Worm (Caenorhabditis elegans) whole organism, L1 larva: ENCODE measurements around the gene srx-112.

Experiments
- F16B12.6 ChIP-seq: fragments of 150-350 bp; optimal IDR thresholded peaks from 2 replicates; lab custom pipeline; 2014; ENCODE audit warnings: missing biosample characterization, missing genetic modification characterization
- Y116A8C.19 ChIP-seq: sonication (generic microtip); optimal IDR thresholded peaks from 2 replicates; lab custom pipeline; 2016; ENCODE audit warnings: missing compliant biosample characterization, missing genetic modification characterization, borderline replicate concordance
- ces-1 ChIP-seq: fragments of 150-350 bp; optimal IDR thresholded peaks from 2 replicates; lab custom pipeline; 2014; ENCODE audit warnings: missing biosample characterization, missing genetic modification reagents, missing genetic modification characterization
- egl-27 ChIP-seq, 2 experiments: fragments of 150-350 bp in 1 of 2; sonication (generic microtip); optimal IDR thresholded peaks; 3 replicates each; lab custom pipeline; 2017 to 2018; ENCODE audit warnings: missing biosample characterization in 2 of 2, missing genetic modification characterization in 2 of 2, missing genetic modification reagents in 2 of 2
- lin-15B ChIP-seq: fragments of 150-350 bp; sonication (generic microtip); optimal IDR thresholded peaks from 3 replicates; lab custom pipeline; 2014; ENCODE audit warnings: missing biosample characterization, missing genetic modification characterization
- lin-35 ChIP-seq, 2 experiments: fragments of 150-350 bp; optimal IDR thresholded peaks; 2 replicates each; lab custom pipeline; 2014; ENCODE audit warnings: missing biosample characterization in 2 of 2, missing genetic modification characterization in 2 of 2, missing genetic modification reagents in 2 of 2
- nhr-77 ChIP-seq: fragments of 150-350 bp; optimal IDR thresholded peaks from 2 replicates; lab custom pipeline; 2014; ENCODE audit warnings: missing biosample characterization, missing genetic modification characterization
- nhr-90 ChIP-seq: sonication (generic microtip); optimal IDR thresholded peaks from 2 replicates; lab custom pipeline; 2016; ENCODE audit warnings: mild to moderate bottlenecking, missing genetic modification characterization, missing compliant biosample characterization; ENCODE audit not compliant: poor library complexity
- tbx-2 ChIP-seq: sonication (generic microtip); optimal IDR thresholded peaks from 2 replicates; lab custom pipeline; 2016; ENCODE audit warnings: missing genetic modification characterization, missing compliant biosample characterization

DNA sequence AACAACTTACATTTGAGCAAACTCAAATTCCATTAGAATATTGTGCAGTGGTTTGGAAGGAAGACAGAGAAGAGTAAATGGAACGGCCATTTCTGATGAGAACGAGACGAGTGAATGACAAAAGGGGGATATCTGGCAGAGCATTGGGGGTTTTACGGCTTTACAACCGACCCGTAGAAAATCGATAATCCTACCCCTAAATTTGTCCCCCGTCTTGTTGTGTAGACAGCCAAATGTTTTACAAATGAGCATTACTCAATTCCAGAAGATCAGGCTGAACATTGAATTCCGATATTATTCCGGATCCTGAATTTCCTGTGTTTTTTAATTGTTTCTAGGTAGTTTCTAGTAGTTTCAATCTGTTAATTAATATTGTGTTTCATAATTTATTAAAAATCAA is 28.9 kb upstream of the srx-112 start, which contains the start of gene fbxb-99:
- TF ChIP-seq tbx-2 (tag; lab: Kevin White, UChicago) (no peak), F16B12.6 (tag; lab: Kevin White, UChicago) (no peak), lin-15B (tag; lab: Kevin White, UChicago) (no peak), lin-35 (GFP tag; optimal IDR thresholded peaks at IDR 0.05; lab: Kevin White, UChicago) (no peak), egl-27 (tag; optimal IDR thresholded peaks at IDR 0.05; lab: Kevin White, UChicago) (no peak), Y116A8C.19 (tag; lab: Kevin White, UChicago) (no peak), nhr-77 (no peak), ces-1 (GFP tag; lab: Kevin White, UChicago) (no peak), nhr-90 (tag; lab: Kevin White, UChicago) (no peak)
